Worm (Caenorhabditis elegans) whole organism, L3 larva: ENCODE data around the gene F37B4.15.

Source experiments
- ZK546.5 ChIP-seq: sonication (generic microtip); optimal IDR thresholded peaks from 2 replicates; lab custom pipeline; 2017; ENCODE audit warnings: missing biosample characterization, missing genetic modification characterization
- ama-1 ChIP-seq: fragments of 150-350 bp; optimal IDR thresholded peaks from 2 replicates; lab custom pipeline; 2018
- ceh-28 ChIP-seq: fragments of 150-350 bp; optimal IDR thresholded peaks from 2 replicates; lab custom pipeline; 2014; ENCODE audit warnings: missing biosample characterization, missing genetic modification reagents, missing genetic modification characterization
- eor-1 ChIP-seq, 2 experiments: fragments of 150-350 bp; optimal IDR thresholded peaks; 2 replicates each; lab custom pipeline; 2014 to 2018; ENCODE audit warnings: missing biosample characterization in 2 of 2, missing genetic modification characterization in 2 of 2
- fkh-10 ChIP-seq: sonication (generic microtip); optimal IDR thresholded peaks from 2 replicates; lab custom pipeline; 2017; ENCODE audit warnings: missing biosample characterization, missing genetic modification reagents, missing genetic modification characterization
- fos-1 ChIP-seq: fragments of 150-350 bp; optimal IDR thresholded peaks from 2 replicates; lab custom pipeline; 2014; ENCODE audit warnings: missing biosample characterization, missing genetic modification characterization
- mdl-1 ChIP-seq: fragments of 150-350 bp; optimal IDR thresholded peaks from 2 replicates; lab custom pipeline; 2014; ENCODE audit warnings: missing biosample characterization, missing genetic modification characterization
- nfya-1 ChIP-seq: sonication (generic microtip); optimal IDR thresholded peaks from 2 replicates; lab custom pipeline; 2017; ENCODE audit warnings: missing genetic modification characterization, mild to moderate bottlenecking, missing compliant biosample characterization, antibody characterized with exemption, moderate library complexity; ENCODE audit not compliant: insufficient read depth
- nhr-11 ChIP-seq: fragments of 150-350 bp; optimal IDR thresholded peaks from 2 replicates; lab custom pipeline; 2014; ENCODE audit warnings: missing biosample characterization, missing genetic modification characterization
- snpc-4 ChIP-seq: fragments of 150-350 bp; optimal IDR thresholded peaks from 2 replicates; lab custom pipeline; 2014; ENCODE audit warnings: missing biosample characterization, missing genetic modification characterization
- tbx-2 ChIP-seq: sonication (generic microtip); optimal IDR thresholded peaks from 2 replicates; lab custom pipeline; 2016; ENCODE audit warnings: mild to moderate bottlenecking, missing genetic modification characterization, missing compliant biosample characterization
- ztf-11 ChIP-seq: fragments of 150-350 bp; optimal IDR thresholded peaks from 2 replicates; lab custom pipeline; 2014; ENCODE audit warnings: missing biosample characterization, missing genetic modification characterization

ce11 chrV:2929753-2930152, 37.7 kb downstream of the F37B4.15 start, which contains the start of gene C31B8.16:
- TF ChIP-seq nfya-1 (tag; lab: Kevin White, UChicago) (no peak), tbx-2 (tag; lab: Kevin White, UChicago) (no peak), ama-1 (lab: Kevin White, UChicago) (no peak), eor-1 (tag; optimal IDR thresholded peaks at IDR 0.05; lab: Kevin White, UChicago) (no peak), nhr-11 (no peak), ztf-11 (no peak), mdl-1 (no peak), snpc-4 (tag; lab: Kevin White, UChicago) (no peak), fkh-10 (GFP tag; lab: Kevin White, UChicago) (no peak), fos-1 (tag; lab: Kevin White, UChicago) (no peak), ZK546.5 (tag; lab: Kevin White, UChicago) (no peak), ceh-28 (no peak)
